Fruit fly (Drosophila melanogaster): ENCODE measurements around the gene CG31609.

DNA sequence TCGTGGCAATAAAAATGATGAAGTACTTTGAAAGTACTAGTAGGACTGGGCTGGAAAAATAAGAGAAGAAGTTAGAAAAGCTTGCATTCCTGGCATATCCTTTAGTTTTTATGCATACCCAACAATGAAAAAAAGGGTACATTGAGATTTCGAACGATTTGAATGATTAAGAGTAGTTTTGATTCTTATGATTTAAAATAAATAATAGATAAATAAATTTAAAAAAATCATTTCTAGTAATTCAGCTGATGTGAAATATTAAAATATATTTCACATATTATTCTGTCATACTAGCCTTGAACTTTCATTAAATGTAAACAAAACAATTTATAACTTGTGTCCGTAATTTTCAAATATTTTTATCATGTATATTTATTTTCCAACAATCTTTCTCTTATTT lies at the start of gene CG31609:
- TF ChIP-seq CG12768 (GFP tag; optimal IDR thresholded peaks at IDR 0.05), result no peak
- TF ChIP-seq CG11617 (GFP tag; optimal IDR thresholded peaks at IDR 0.05), result no peak
- TF ChIP-seq ovo (GFP tag; optimal IDR thresholded peaks at IDR 0.05), result no peak
- TF ChIP-seq kay (GFP tag; ENCODE audit: borderline replicate concordance), result no peak
- no peak for TF ChIP-seq Mnt (GFP tag; optimal IDR thresholded peaks at IDR 0.05)
- TF ChIP-seq bab1 (GFP tag; optimal IDR thresholded peaks at IDR 0.05), result no peak
- TF ChIP-seq Crg-1 (GFP tag; optimal IDR thresholded peaks at IDR 0.05), result no peak
- no peak for TF ChIP-seq CG33017 (tag; optimal IDR thresholded peaks at IDR 0.05)
- TF ChIP-seq CG5204 (GFP tag; optimal IDR thresholded peaks at IDR 0.05), result no peak
- TF ChIP-seq CG7101 (tag; optimal IDR thresholded peaks at IDR 0.05), result no peak
- no peak for TF ChIP-seq CG1620 (GFP tag; optimal IDR thresholded peaks at IDR 0.05)
- TF ChIP-seq CG7045 (GFP tag; optimal IDR thresholded peaks at IDR 0.05), result no peak
- no peak for TF ChIP-seq tj (GFP tag; optimal IDR thresholded peaks at IDR 0.05)
- no peak for TF ChIP-seq cic (GFP tag; optimal IDR thresholded peaks at IDR 0.05)

Data from whole organism, adult.